Worm (Caenorhabditis elegans): ENCODE data around the gene symk-1.

symk-1 gene

DNA sequence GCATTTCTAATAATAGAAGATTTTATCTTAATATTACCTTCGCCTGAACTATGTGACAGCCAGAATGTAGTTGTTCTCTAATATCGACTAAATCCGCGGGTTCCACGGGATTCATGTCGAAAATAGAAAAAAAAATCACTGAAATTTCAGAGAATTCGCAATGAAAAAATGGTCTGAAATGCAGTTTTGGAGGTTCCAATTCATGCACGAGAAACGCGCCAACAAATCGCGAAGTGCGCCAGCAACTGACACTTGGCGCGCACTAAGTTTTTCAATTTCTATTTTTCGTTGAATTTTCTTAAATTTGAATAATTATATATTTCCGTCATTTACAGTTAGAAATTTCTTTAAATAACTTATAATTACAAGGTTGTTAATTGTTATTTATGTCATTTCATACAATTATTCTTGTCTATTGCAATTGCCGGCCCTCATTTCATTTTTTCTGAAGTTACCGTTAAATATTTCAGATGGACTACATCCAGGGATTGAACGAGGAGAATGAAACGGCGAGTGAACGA is at the start of gene symk-1, which contains the start of gene F25G6.9:
TSS of gene symk-1 (plus strand) at position 471 of the 521 bp plus-strand sequence.
TSS of gene F25G6.9 (minus strand) at position 160 of the 521 bp plus-strand sequence.
- TF ChIP-seq nhr-67 (tag; optimal IDR thresholded peaks at IDR 0.05) (no peak), ama-1 (optimal IDR thresholded peaks at IDR 0.05) (no peak), ztf-4 (tag; optimal IDR thresholded peaks at IDR 0.05) (no peak), egl-27 (tag; optimal IDR thresholded peaks at IDR 0.05) (no peak), lsy-12 (tag; optimal IDR thresholded peaks at IDR 0.05) (peak; percentile 32), sea-2 (GFP tag; optimal IDR thresholded peaks at IDR 0.05) (no peak), fkh-10 (GFP tag; optimal IDR thresholded peaks at IDR 0.05) (no peak), daf-12 (tag; optimal IDR thresholded peaks at IDR 0.05) (no peak), ztf-11 (tag; optimal IDR thresholded peaks at IDR 0.05) (no peak), nhr-12 (tag; optimal IDR thresholded peaks at IDR 0.05) (no peak), egl-5 (tag; optimal IDR thresholded peaks at IDR 0.05) (no peak), nhr-28 (tag; optimal IDR thresholded peaks at IDR 0.05) (no peak), ceh-82 (tag; optimal IDR thresholded peaks at IDR 0.05) (no peak), R02D3.7 (tag; optimal IDR thresholded peaks at IDR 0.05) (peak; percentile 5), ZK546.5 (tag; optimal IDR thresholded peaks at IDR 0.05) (no peak), unc-62 (GFP tag; optimal IDR thresholded peaks at IDR 0.05) (no peak), nhr-23 (tag; optimal IDR thresholded peaks at IDR 0.05) (peak; percentile 34), fkh-2 (tag; optimal IDR thresholded peaks at IDR 0.05) (no peak), mdl-1 (tag; optimal IDR thresholded peaks at IDR 0.05) (no peak), nhr-76 (tag; optimal IDR thresholded peaks at IDR 0.05) (no peak), nfya-1 (tag; optimal IDR thresholded peaks at IDR 0.05; ENCODE audit: insufficient read depth) (peak; percentile 68), lin-39 (tag; optimal IDR thresholded peaks at IDR 0.05) (no peak), mml-1 (tag; optimal IDR thresholded peaks at IDR 0.05) (no peak), unc-39 (tag; optimal IDR thresholded peaks at IDR 0.05) (no peak), skn-1 (tag; optimal IDR thresholded peaks at IDR 0.05) (peak; percentile 10), nhr-77 (tag; optimal IDR thresholded peaks at IDR 0.05) (no peak), nhr-237 (tag; optimal IDR thresholded peaks at IDR 0.05) (no peak), nhr-25 (tag; optimal IDR thresholded peaks at IDR 0.05) (no peak), jun-1 (tag; optimal IDR thresholded peaks at IDR 0.05) (no peak), elt-3 (tag; optimal IDR thresholded peaks at IDR 0.05) (no peak), pha-4 (tag; optimal IDR thresholded peaks at IDR 0.05) (no peak), fos-1 (tag; optimal IDR thresholded peaks at IDR 0.05) (no peak), eor-1 (tag; optimal IDR thresholded peaks at IDR 0.05) (no peak), tbx-2 (tag; optimal IDR thresholded peaks at IDR 0.05) (peak; percentile 50), hmg-11 (tag; optimal IDR thresholded peaks at IDR 0.05) (peak; percentile 68), lin-15B (tag; optimal IDR thresholded peaks at IDR 0.05) (peak; percentile 54), zag-1 (tag; optimal IDR thresholded peaks at IDR 0.05) (no peak), snpc-4 (tag; optimal IDR thresholded peaks at IDR 0.05) (peak; percentile 64), elt-2 (tag; optimal IDR thresholded peaks at IDR 0.05) (peak; percentile 38), nhr-11 (tag; optimal IDR thresholded peaks at IDR 0.05) (no peak), ceh-16 (tag; optimal IDR thresholded peaks at IDR 0.05) (no peak), elt-1 (tag; optimal IDR thresholded peaks at IDR 0.05) (no peak), ceh-9 (tag; optimal IDR thresholded peaks at IDR 0.05) (no peak), aly-2 (tag; optimal IDR thresholded peaks at IDR 0.05) (no peak), ceh-28 (tag; optimal IDR thresholded peaks at IDR 0.05) (no peak), pqm-1 (tag; optimal IDR thresholded peaks at IDR 0.05) (peak; percentile 26), nhr-43 (tag; optimal IDR thresholded peaks at IDR 0.05; ENCODE audit: poor library complexity, severe bottlenecking) (no peak)
